Fruit fly (Drosophila melanogaster) whole organism, embryonic: ENCODE data around the gene CG42263.

ENCODE experiments used
- Asciz ChIP-seq: fragments of 200-800 bp; sonication (Bioruptor generic); optimal IDR thresholded peaks from 2 replicates; lab custom pipeline; 2017; ENCODE audit warnings: missing biosample characterization, mild to moderate bottlenecking, missing genetic modification characterization, missing genetic modification reagents
- B-H2 ChIP-seq: fragments of 200-800 bp; sonication (Bioruptor generic); optimal IDR thresholded peaks from 2 replicates; lab custom pipeline; 2018; ENCODE audit warnings: missing biosample characterization, mild to moderate bottlenecking, missing genetic modification characterization
- CG1024 ChIP-seq: fragments of 200-800 bp; sonication (Bioruptor generic); IDR thresholded peaks from 2 replicates; pipeline ENCODE4 v1.3.6; 2022; ENCODE audit warnings: missing biosample characterization, missing genetic modification characterization
- CG11247 ChIP-seq: fragments of 200-800 bp; sonication (Bioruptor generic); IDR thresholded peaks from 2 replicates; pipeline ENCODE4 v1.3.6; 2022; ENCODE audit warnings: missing biosample characterization, missing genetic modification characterization
- CG11723 ChIP-seq: fragments of 200-800 bp; sonication (Bioruptor generic); optimal IDR thresholded peaks from 2 replicates; lab custom pipeline; 2017; ENCODE audit warnings: missing biosample characterization, mild to moderate bottlenecking, missing genetic modification characterization
- CG13287 ChIP-seq: fragments of 200-800 bp; sonication (Bioruptor generic); IDR thresholded peaks from 2 replicates; pipeline ENCODE4 v1.3.6; 2022; ENCODE audit warnings: missing biosample characterization, missing genetic modification characterization; ENCODE audit not compliant: partially characterized antibody
- CG13424 ChIP-seq: fragments of 200-800 bp; sonication (Bioruptor generic); optimal IDR thresholded peaks from 2 replicates; lab custom pipeline; 2019; ENCODE audit warnings: missing biosample characterization, mild to moderate bottlenecking, missing genetic modification characterization, moderate library complexity
- CG14860 ChIP-seq: fragments of 200-800 bp; sonication (Bioruptor generic); IDR thresholded peaks from 3 replicates; pipeline ENCODE4 v1.3.6; 2022; ENCODE audit warnings: missing biosample characterization, missing genetic modification characterization; ENCODE audit not compliant: partially characterized antibody
- CG15269 ChIP-seq: fragments of 200-800 bp; sonication (Bioruptor generic); optimal IDR thresholded peaks from 2 replicates; lab custom pipeline; 2018; ENCODE audit warnings: missing biosample characterization, mild to moderate bottlenecking, missing genetic modification characterization, moderate library complexity
- CG15514 ChIP-seq: fragments of 200-800 bp; sonication (Bioruptor generic); optimal IDR thresholded peaks from 3 replicates; lab custom pipeline; 2017; ENCODE audit warnings: missing biosample characterization, missing genetic modification characterization, mild to moderate bottlenecking, moderate library complexity, missing genetic modification reagents
- CG16863 ChIP-seq: fragments of 200-800 bp; sonication (Bioruptor generic); optimal IDR thresholded peaks from 3 replicates; lab custom pipeline; 2016; ENCODE audit warnings: missing biosample characterization, missing genetic modification characterization
- CG17361 ChIP-seq: fragments of 200-800 bp; sonication (Bioruptor generic); IDR thresholded peaks from 3 replicates; pipeline ENCODE4 v1.3.6; 2022; ENCODE audit warnings: missing biosample characterization, missing genetic modification characterization
- CG2129 ChIP-seq: fragments of 200-800 bp; sonication (Bioruptor generic); IDR thresholded peaks from 2 replicates; pipeline ENCODE4 v1.3.6; 2022; ENCODE audit warnings: missing biosample characterization, missing genetic modification characterization; ENCODE audit not compliant: partially characterized antibody
- CG2889 ChIP-seq: fragments of 200-800 bp; sonication (Bioruptor generic); IDR thresholded peaks from 3 replicates; pipeline ENCODE4 v1.3.6; 2022; ENCODE audit warnings: missing biosample characterization, missing genetic modification characterization
- CG6254 ChIP-seq: fragments of 200-800 bp; sonication (Bioruptor generic); optimal IDR thresholded peaks from 3 replicates; lab custom pipeline; 2017; ENCODE audit warnings: mild to moderate bottlenecking, missing biosample characterization, missing genetic modification reagents, missing genetic modification characterization
- CG6683 ChIP-seq: fragments of 200-800 bp; sonication (Bioruptor generic); optimal IDR thresholded peaks from 2 replicates; lab custom pipeline; 2017; ENCODE audit warnings: missing biosample characterization, mild to moderate bottlenecking, missing genetic modification characterization, missing genetic modification reagents
- CG8359 ChIP-seq: fragments of 200-800 bp; sonication (Bioruptor generic); optimal IDR thresholded peaks from 2 replicates; lab custom pipeline; 2017; ENCODE audit warnings: missing biosample characterization, mild to moderate bottlenecking, missing genetic modification characterization, borderline replicate concordance
- CG8478 ChIP-seq: fragments of >200 bp; optimal IDR thresholded peaks from 2 replicates; lab custom pipeline; 2018
- CG9437 ChIP-seq: fragments of 200-800 bp; sonication (Bioruptor generic); optimal IDR thresholded peaks from 2 replicates; lab custom pipeline; 2018; ENCODE audit warnings: missing biosample characterization, mild to moderate bottlenecking, missing genetic modification characterization
- CG9876 ChIP-seq: fragments of 200-800 bp; sonication (Bioruptor generic); optimal IDR thresholded peaks from 2 replicates; lab custom pipeline; 2016; ENCODE audit warnings: missing biosample characterization, missing genetic modification characterization
- CHES-1-like ChIP-seq: fragments of 200-800 bp; sonication (Bioruptor generic); optimal IDR thresholded peaks from 2 replicates; lab custom pipeline; 2016; ENCODE audit warnings: missing biosample characterization, missing genetic modification characterization
- Chrac-16 ChIP-seq: fragments of 200-800 bp; sonication (Bioruptor generic); optimal IDR thresholded peaks from 3 replicates; lab custom pipeline; 2016; ENCODE audit warnings: missing biosample characterization, missing genetic modification characterization
- CrebB ChIP-seq: fragments of 200-800 bp; sonication (Bioruptor generic); optimal IDR thresholded peaks from 3 replicates; lab custom pipeline; 2018; ENCODE audit warnings: missing biosample characterization, mild to moderate bottlenecking, missing genetic modification characterization
- Eip74EF ChIP-seq, 2 experiments: fragments of 200-800 bp in 1 of 2; fragments of >200 bp in 1 of 2; sonication (Bioruptor generic) in 1 of 2; optimal IDR thresholded peaks; 2 replicates each; lab custom pipeline; 2017 to 2019; ENCODE audit warnings: missing biosample characterization in 2 of 2, missing genetic modification characterization in 2 of 2, mild to moderate bottlenecking in 1 of 2, moderate library complexity in 1 of 2
- Hmx ChIP-seq: fragments of 200-800 bp; sonication (Bioruptor generic); optimal IDR thresholded peaks from 2 replicates; lab custom pipeline; 2016; ENCODE audit warnings: missing biosample characterization, missing genetic modification characterization
- Mes4 ChIP-seq: fragments of 200-800 bp; sonication (Bioruptor generic); optimal IDR thresholded peaks from 2 replicates; lab custom pipeline; 2016; ENCODE audit warnings: missing biosample characterization, missing genetic modification characterization
- Myb ChIP-seq: fragments of 200-800 bp; sonication (Bioruptor generic); optimal IDR thresholded peaks from 2 replicates; lab custom pipeline; 2016; ENCODE audit warnings: missing biosample characterization, missing genetic modification characterization
- Poxn ChIP-seq: fragments of 200-800 bp; sonication (Bioruptor generic); IDR thresholded peaks from 2 replicates; pipeline ENCODE4 v1.3.6; 2022; ENCODE audit warnings: missing biosample characterization, missing genetic modification characterization
- Rx ChIP-seq: fragments of 200-800 bp; sonication (Bioruptor generic); IDR thresholded peaks from 2 replicates; pipeline ENCODE4 v1.3.6; 2022; ENCODE audit warnings: missing biosample characterization, missing genetic modification characterization
- TFAM ChIP-seq: fragments of 200-800 bp; sonication (Bioruptor generic); optimal IDR thresholded peaks from 2 replicates; lab custom pipeline; 2017; ENCODE audit warnings: missing biosample characterization, missing genetic modification characterization, inconsistent platforms
- ap ChIP-seq: fragments of 200-800 bp; sonication (Bioruptor generic); IDR thresholded peaks from 2 replicates; pipeline ENCODE4 v1.3.6; 2022; ENCODE audit warnings: missing biosample characterization, missing genetic modification characterization
- bcd ChIP-seq: fragments of 200-800 bp; sonication (Bioruptor generic); optimal IDR thresholded peaks from 2 replicates; lab custom pipeline; 2017; ENCODE audit warnings: missing biosample characterization, mild to moderate bottlenecking, missing genetic modification characterization
- chinmo ChIP-seq: fragments of 200-800 bp; sonication (Bioruptor generic); IDR thresholded peaks from 4 replicates; pipeline ENCODE4 v1.3.6; 2022; ENCODE audit warnings: missing biosample characterization, missing genetic modification characterization; ENCODE audit not compliant: partially characterized antibody
- crc ChIP-seq: fragments of 200-800 bp; sonication (Bioruptor generic); optimal IDR thresholded peaks from 2 replicates; lab custom pipeline; 2016; ENCODE audit warnings: missing biosample characterization, missing genetic modification characterization
- croc ChIP-seq: fragments of 200-800 bp; sonication (Bioruptor generic); conservative IDR thresholded peaks from 3 replicates; pipeline ENCODE4 v1.3.6; 2022; ENCODE audit warnings: missing biosample characterization, missing genetic modification characterization
- disco-r ChIP-seq: fragments of 200-800 bp; sonication (Bioruptor generic); optimal IDR thresholded peaks from 2 replicates; lab custom pipeline; 2016; ENCODE audit warnings: missing biosample characterization, missing genetic modification characterization
- fd102C ChIP-seq: fragments of 200-800 bp; sonication (Bioruptor generic); optimal IDR thresholded peaks from 2 replicates; lab custom pipeline; 2018; ENCODE audit warnings: missing biosample characterization, mild to moderate bottlenecking, missing genetic modification characterization, moderate library complexity
- grau ChIP-seq: fragments of 200-800 bp; optimal IDR thresholded peaks from 3 replicates; lab custom pipeline; 2019; ENCODE audit warnings: missing biosample characterization, mild to moderate bottlenecking, missing genetic modification characterization, moderate library complexity
- klu ChIP-seq: fragments of 200-800 bp; sonication (Bioruptor generic); IDR thresholded peaks from 2 replicates; pipeline ENCODE4 v1.3.6; 2022; ENCODE audit warnings: missing biosample characterization, missing genetic modification characterization
- mam ChIP-seq: fragments of 200-800 bp; sonication (Bioruptor generic); optimal IDR thresholded peaks from 3 replicates; lab custom pipeline; 2016; ENCODE audit warnings: missing biosample characterization, missing genetic modification characterization
- nerfin-1 ChIP-seq: fragments of 200-800 bp; sonication (Bioruptor generic); optimal IDR thresholded peaks from 3 replicates; lab custom pipeline; 2019; ENCODE audit warnings: missing biosample characterization, mild to moderate bottlenecking, missing genetic modification characterization, moderate library complexity
- nom ChIP-seq: fragments of 200-800 bp; sonication (Bioruptor generic); optimal IDR thresholded peaks from 2 replicates; lab custom pipeline; 2017; ENCODE audit warnings: missing biosample characterization, missing genetic modification characterization, mild to moderate bottlenecking, moderate library complexity, missing genetic modification reagents
- pho ChIP-seq: fragments of 200-800 bp; sonication (Bioruptor generic); optimal IDR thresholded peaks from 2 replicates; lab custom pipeline; 2016; ENCODE audit warnings: missing biosample characterization, missing genetic modification characterization
- pnt ChIP-seq: fragments of 200-800 bp; sonication (Bioruptor generic); optimal IDR thresholded peaks from 3 replicates; lab custom pipeline; 2016; ENCODE audit warnings: missing biosample characterization, missing genetic modification characterization
- rib ChIP-seq: fragments of 200-800 bp; sonication (Bioruptor generic); IDR thresholded peaks from 2 replicates; pipeline ENCODE4 v1.3.6; 2022; ENCODE audit warnings: missing biosample characterization, missing genetic modification characterization
- salm ChIP-seq: fragments of 200-800 bp; sonication (Bioruptor generic); optimal IDR thresholded peaks from 2 replicates; lab custom pipeline; 2018; ENCODE audit warnings: missing biosample characterization, mild to moderate bottlenecking, missing genetic modification characterization
- sqz ChIP-seq: fragments of 200-800 bp; sonication (Bioruptor generic); optimal IDR thresholded peaks from 3 replicates; lab custom pipeline; 2018; ENCODE audit warnings: missing biosample characterization, mild to moderate bottlenecking, missing genetic modification characterization
- tgo ChIP-seq: fragments of 200-800 bp; sonication (Bioruptor generic); IDR thresholded peaks from 3 replicates; pipeline ENCODE4 v1.3.6; 2022; ENCODE audit warnings: missing biosample characterization, missing genetic modification characterization

Gene CG42263

DNA sequence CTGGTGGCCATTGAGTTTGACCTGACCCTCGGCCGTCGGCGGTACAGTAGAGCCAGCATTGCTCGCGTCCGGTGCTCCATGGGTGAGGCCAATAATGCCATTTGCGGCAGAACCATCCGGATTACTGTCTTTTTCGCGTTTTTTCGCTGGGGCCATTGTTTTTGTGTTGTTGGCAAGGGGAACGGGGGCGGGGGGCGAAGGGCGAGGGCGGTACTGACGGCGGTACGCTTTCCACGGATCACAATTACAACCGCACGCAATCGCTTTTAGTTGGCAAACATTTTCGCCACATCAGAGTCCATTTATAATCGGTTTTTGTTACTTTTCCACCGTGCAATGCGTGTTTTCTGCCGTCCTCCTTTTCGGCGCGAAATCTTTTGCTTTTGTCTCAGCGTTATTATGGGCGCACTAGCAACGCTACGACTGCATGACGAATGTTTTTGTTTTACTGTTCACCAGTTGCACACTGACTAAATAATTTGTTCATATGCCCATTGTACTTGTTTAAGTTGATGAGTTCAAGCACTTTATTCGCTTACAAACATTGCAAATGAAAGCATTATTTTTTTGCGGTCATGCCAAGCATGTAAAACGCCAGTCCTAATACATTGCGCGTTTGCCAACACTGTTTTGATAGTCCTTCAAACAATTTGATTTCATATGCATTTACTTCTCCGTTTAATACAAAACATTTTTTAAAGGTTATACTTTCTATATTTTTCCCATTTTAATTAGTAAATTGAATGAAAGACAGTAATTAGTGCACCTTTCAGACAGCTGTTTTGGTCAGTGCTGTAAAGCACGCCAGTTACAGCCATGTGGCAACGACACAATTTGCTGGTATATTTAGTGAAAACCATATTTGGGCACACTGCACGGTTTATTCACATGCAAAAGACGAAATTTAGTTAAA, 32.5 kb downstream of the CG42263 start, which contains the start of gene Pfdn6 (continued):
- TF ChIP-seq tgo (GFP tag; lab: Robert Waterston, UW) (peak; percentile 80), TFAM (GFP tag; lab: Kevin White, UChicago) (no peak), CG8478 (lab: Kevin White, UChicago) (no peak), salm (tag; lab: Kevin White, UChicago) (no peak), klu (peak; percentile 80), CHES-1-like (peak; percentile 62), CG13424 (tag; lab: Kevin White, UChicago) (peak; percentile 94), nerfin-1 (tag; lab: Kevin White, UChicago) (peak; percentile 66), CG11723 (no peak), CG1024 (GFP tag; lab: Robert Waterston, UW) (peak; percentile 68; the same call in 1 of the 2 replicates), Rx (GFP tag; lab: Robert Waterston, UW) (peak; percentile 70), CG6683 (GFP tag; lab: Kevin White, UChicago) (no peak), CG17361 (GFP tag; lab: Robert Waterston, UW) (peak; percentile 84; the same call in 2 of the 3 replicates), Poxn (GFP tag; lab: Robert Waterston, UW) (no peak), CG13287 (GFP tag; lab: Robert Waterston, UW) (peak; percentile 76), mam (peak; percentile 63), CG6254 (GFP tag; lab: Kevin White, UChicago) (no peak), pho (peak; percentile 93), CG14860 (GFP tag; lab: Robert Waterston, UW) (peak; percentile 74), CG16863 (GFP tag; lab: Kevin White, UChicago) (peak; percentile 71), Chrac-16 (GFP tag; lab: Kevin White, UChicago) (peak; percentile 50), nom (GFP tag; lab: Kevin White, UChicago) (no peak), sqz (GFP tag; lab: Kevin White, UChicago) (no peak), chinmo (GFP tag; lab: Robert Waterston, UW) (no peak), disco-r (GFP tag; lab: Kevin White, UChicago) (peak; percentile 82), CG9876 (GFP tag; lab: Kevin White, UChicago) (peak; percentile 89), ap (GFP tag; lab: Robert Waterston, UW) (peak; percentile 60), crc (no peak), grau (peak; percentile 75), CG2129 (GFP tag; lab: Robert Waterston, UW) (no peak), CG8359 (GFP tag; lab: Kevin White, UChicago) (no peak), CG15269 (tag; lab: Kevin White, UChicago) (no peak), B-H2 (peak; percentile 65), Mes4 (GFP tag; lab: Kevin White, UChicago) (peak; percentile 42), Eip74EF (GFP tag; optimal IDR thresholded peaks at IDR 0.05; lab: Kevin White, UChicago) (no peak), CG11247 (GFP tag; lab: Robert Waterston, UW) (peak; percentile 43; the same call in 1 of the 2 replicates), pnt (GFP tag; lab: Kevin White, UChicago) (peak; percentile 44), Myb (peak; percentile 65), CG9437 (GFP tag; lab: Kevin White, UChicago) (peak; percentile 66), CrebB (tag; lab: Kevin White, UChicago) (peak; percentile 28), rib (no peak), croc (GFP tag; lab: Robert Waterston, UW) (peak; percentile 61; the same call in 2 of the 3 replicates), bcd (peak; percentile 67), CG15514 (GFP tag; lab: Kevin White, UChicago) (peak; percentile 40), Asciz (GFP tag; lab: Kevin White, UChicago) (no peak), CG2889 (GFP tag; lab: Robert Waterston, UW) (peak; percentile 83; the same call in 2 of the 3 replicates), fd102C (GFP tag; lab: Kevin White, UChicago) (no peak), Hmx (GFP tag; lab: Kevin White, UChicago) (no peak)
